Worm (Caenorhabditis elegans): Measurements from ENCODE around the gene srt-63.

The srt-63 gene

ce11 chrV:3227373-3227772 lies 28.6 kb downstream of the srt-63 start, which contains the start of gene K08D9.2:
K08D9.2 (plus strand) TSS chrV:3227673.
- TF ChIP-seq unc-62 (GFP tag; optimal IDR thresholded peaks at IDR 0.05): no peak

- TF ChIP-seq unc-62 (GFP tag; optimal IDR thresholded peaks at IDR 0.05): no peak
These were observed 37.3 kb downstream of the srt-63 start for ce11 chrV:3218604-3219003.

- no peak for TF ChIP-seq unc-62 (GFP tag; optimal IDR thresholded peaks at IDR 0.05)
These were observed 45.8 kb downstream of the srt-63 start, which contains the start of gene apx-1 for ce11 chrV:3210147-3210546. apx-1 (plus strand) TSS chrV:3210196.

DNA sequence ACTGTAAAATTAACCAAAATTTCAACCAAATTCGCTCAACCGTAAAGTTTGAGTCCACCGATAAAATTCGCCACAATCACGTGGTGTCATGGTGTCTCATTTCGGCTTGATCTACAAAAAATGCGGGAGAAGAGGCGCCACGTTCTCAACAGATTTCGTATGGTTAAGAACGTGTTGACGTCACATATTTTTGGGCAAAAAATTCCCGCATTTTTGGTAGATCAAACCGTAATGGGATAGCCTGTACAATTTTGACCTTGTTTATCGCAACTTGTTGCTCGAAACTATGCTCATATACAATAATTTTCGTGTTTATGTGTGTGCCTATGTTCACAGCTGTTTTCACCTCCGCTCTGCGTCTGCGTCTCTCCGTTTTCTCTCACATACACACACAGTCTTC lies 47.0 kb downstream of the srt-63 start:
- TF ChIP-seq unc-62 (GFP tag; optimal IDR thresholded peaks at IDR 0.05): no peak
